Fruit fly (Drosophila melanogaster) whole organism, wandering third instar larva: ENCODE results near the gene CG4615.

ENCODE experiments used
- HLH106 ChIP-seq: fragments of 200-800 bp; optimal IDR thresholded peaks from 3 replicates; lab custom pipeline; 2019; ENCODE audit warnings: missing biosample characterization, mild to moderate bottlenecking, missing genetic modification characterization, moderate library complexity
- Mio ChIP-seq: sonication (Bioruptor generic); optimal IDR thresholded peaks from 2 replicates; lab custom pipeline; 2016; ENCODE audit warnings: missing biosample characterization, missing genetic modification characterization
- OdsH ChIP-seq: fragments of 200-800 bp; sonication (Bioruptor generic); optimal IDR thresholded peaks from 2 replicates; lab custom pipeline; 2016; ENCODE audit warnings: missing biosample characterization, mild to moderate bottlenecking, missing genetic modification characterization
- ey ChIP-seq: fragments of 200-800 bp; sonication (Bioruptor generic); optimal IDR thresholded peaks from 2 replicates; lab custom pipeline; 2016; ENCODE audit warnings: missing biosample characterization, missing genetic modification characterization
- fru ChIP-seq: fragments of 200-800 bp; sonication (Bioruptor generic); optimal IDR thresholded peaks from 3 replicates; lab custom pipeline; 2016; ENCODE audit warnings: missing biosample characterization, mild to moderate bottlenecking, missing genetic modification characterization
- pan ChIP-seq: fragments of >200 bp; optimal IDR thresholded peaks from 2 replicates; lab custom pipeline; 2017
- sv ChIP-seq: fragments of 200-800 bp; sonication (Bioruptor generic); optimal IDR thresholded peaks from 3 replicates; lab custom pipeline; 2016; ENCODE audit warnings: missing biosample characterization, missing genetic modification characterization
- usp ChIP-seq: fragments of >200 bp; optimal IDR thresholded peaks from 2 replicates; lab custom pipeline; 2017; ENCODE audit warnings: missing biosample characterization, missing genetic modification characterization

- TF ChIP-seq Mio (GFP tag; lab: Kevin White, UChicago): no peak
- no peak for TF ChIP-seq HLH106
- TF ChIP-seq ey: no peak
- TF ChIP-seq OdsH (GFP tag; lab: Kevin White, UChicago): no peak
- TF ChIP-seq fru (GFP tag; lab: Kevin White, UChicago): no peak
- no peak for TF ChIP-seq pan (lab: Kevin White, UChicago)
- no peak for TF ChIP-seq sv
- no peak for TF ChIP-seq usp (GFP tag; lab: Kevin White, UChicago)
Measured at dm6 chrX:7063563-7063962, 38.5 kb downstream of the CG4615 start.
